Worm (Caenorhabditis elegans): ENCODE measurements around the gene nhr-106.

ce11 chrV:539040-539510 lies 49.7 kb downstream of the nhr-106 start, which contains the start of gene nhr-155:
- TF ChIP-seq ztf-23 (GFP tag; IDR thresholded peaks at IDR 0.05) (no peak), ref-1 (GFP tag; conservative IDR thresholded peaks at IDR 0.05) (no peak), klf-2 (GFP tag; conservative IDR thresholded peaks at IDR 0.05) (no peak), med-1 (GFP tag; optimal IDR thresholded peaks at IDR 0.05; ENCODE audit: insufficient read depth) (no peak), flt-1 (GFP tag; IDR thresholded peaks at IDR 0.05) (no peak)

All from whole organism, midembryonic.